Worm (Caenorhabditis elegans) whole organism, late embryonic: ENCODE data around the gene tmed-4.

Experiments used
- dmd-4 ChIP-seq: sonication (generic microtip); optimal IDR thresholded peaks from 2 replicates; lab custom pipeline; 2016; ENCODE audit warnings: borderline replicate concordance, missing genetic modification characterization, missing compliant biosample characterization
- sox-4 ChIP-seq: sonication (generic microtip); optimal IDR thresholded peaks from 2 replicates; lab custom pipeline; 2017; ENCODE audit warnings: mild to moderate bottlenecking, missing genetic modification characterization, inconsistent platforms, missing compliant biosample characterization
- unc-86 ChIP-seq: sonication (generic microtip); optimal IDR thresholded peaks from 2 replicates; lab custom pipeline; 2016; ENCODE audit warnings: missing genetic modification characterization, missing compliant biosample characterization

DNA sequence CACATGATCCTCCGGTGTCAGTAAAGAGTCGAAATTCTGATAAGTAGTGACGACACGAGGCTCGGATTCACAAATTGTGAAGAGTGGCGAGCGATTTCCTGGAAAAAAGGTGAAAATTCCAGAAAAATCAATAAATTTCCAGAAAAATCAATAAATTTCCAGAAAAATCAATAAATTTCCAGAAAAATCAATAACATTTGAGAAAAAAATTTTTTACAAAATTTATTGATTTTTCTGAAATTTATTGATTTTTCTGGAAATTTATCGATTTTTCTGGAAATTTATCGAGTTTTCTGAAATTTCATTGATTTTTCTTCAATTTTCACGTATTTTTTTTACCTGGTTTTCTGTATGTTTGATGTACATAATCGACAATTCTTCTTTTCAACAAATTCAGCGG is 42.9 kb downstream of the tmed-4 start:
- TF ChIP-seq unc-86 (tag; lab: Kevin White, UChicago) (no peak), sox-4 (tag; lab: Kevin White, UChicago) (no peak), dmd-4 (no peak)
